Worm (Caenorhabditis elegans) whole organism, L3 larva: ENCODE measurements around the gene R07E5.19.

ENCODE experiments used
- ZK546.5 ChIP-seq: sonication (generic microtip); optimal IDR thresholded peaks from 2 replicates; lab custom pipeline; 2017; ENCODE audit warnings: missing biosample characterization, missing genetic modification characterization
- aly-2 ChIP-seq: fragments of 150-350 bp; optimal IDR thresholded peaks from 2 replicates; lab custom pipeline; 2014; ENCODE audit warnings: missing biosample characterization, missing genetic modification characterization
- ama-1 ChIP-seq: fragments of 150-350 bp; optimal IDR thresholded peaks from 2 replicates; lab custom pipeline; 2018
- ceh-16 ChIP-seq: sonication (generic microtip); optimal IDR thresholded peaks from 2 replicates; lab custom pipeline; 2017; ENCODE audit warnings: missing biosample characterization, missing genetic modification characterization
- ceh-28 ChIP-seq: fragments of 150-350 bp; optimal IDR thresholded peaks from 2 replicates; lab custom pipeline; 2014; ENCODE audit warnings: missing biosample characterization, missing genetic modification reagents, missing genetic modification characterization
- ceh-82 ChIP-seq: fragments of 150-350 bp; optimal IDR thresholded peaks from 2 replicates; lab custom pipeline; 2014; ENCODE audit warnings: missing biosample characterization, missing genetic modification characterization
- egl-27 ChIP-seq: sonication (generic microtip); optimal IDR thresholded peaks from 4 replicates; lab custom pipeline; 2017; ENCODE audit warnings: missing biosample characterization, missing genetic modification reagents, missing genetic modification characterization
- egl-5 ChIP-seq: fragments of 150-350 bp; optimal IDR thresholded peaks from 2 replicates; lab custom pipeline; 2017; ENCODE audit warnings: missing biosample characterization, missing genetic modification reagents, missing genetic modification characterization, inconsistent platforms
- elt-1 ChIP-seq: fragments of 150-350 bp; optimal IDR thresholded peaks from 2 replicates; lab custom pipeline; 2014; ENCODE audit warnings: missing biosample characterization, missing genetic modification characterization
- elt-2 ChIP-seq: sonication (generic microtip); optimal IDR thresholded peaks from 2 replicates; lab custom pipeline; 2016; ENCODE audit warnings: missing genetic modification reagents, mild to moderate bottlenecking, missing genetic modification characterization, missing compliant biosample characterization
- elt-3 ChIP-seq, 3 experiments: fragments of 150-350 bp in 1 of 3; sonication (generic microtip) in 2 of 3; optimal IDR thresholded peaks; 2 replicates in 2 of 3; 4 replicates in 1 of 3; lab custom pipeline; 2014 to 2017; ENCODE audit warnings: missing biosample characterization in 3 of 3, missing genetic modification characterization in 3 of 3
- hmg-11 ChIP-seq: sonication (generic microtip); optimal IDR thresholded peaks from 2 replicates; lab custom pipeline; 2016; ENCODE audit warnings: missing genetic modification characterization, missing compliant biosample characterization
- jun-1 ChIP-seq: fragments of 150-350 bp; optimal IDR thresholded peaks from 2 replicates; lab custom pipeline; 2014; ENCODE audit warnings: missing biosample characterization, missing genetic modification reagents, missing genetic modification characterization
- lin-39 ChIP-seq: fragments of 150-350 bp; optimal IDR thresholded peaks from 2 replicates; lab custom pipeline; 2018; ENCODE audit warnings: missing biosample characterization, missing genetic modification reagents, missing genetic modification characterization
- lsy-12 ChIP-seq: sonication (generic microtip); optimal IDR thresholded peaks from 2 replicates; lab custom pipeline; 2016; ENCODE audit warnings: mild to moderate bottlenecking, missing genetic modification characterization, missing compliant biosample characterization
- mml-1 ChIP-seq: fragments of 150-350 bp; sonication (generic microtip); optimal IDR thresholded peaks from 3 replicates; lab custom pipeline; 2014; ENCODE audit warnings: missing biosample characterization, missing genetic modification characterization
- nfya-1 ChIP-seq: sonication (generic microtip); optimal IDR thresholded peaks from 2 replicates; lab custom pipeline; 2017; ENCODE audit warnings: missing genetic modification characterization, mild to moderate bottlenecking, missing compliant biosample characterization, antibody characterized with exemption, moderate library complexity; ENCODE audit not compliant: insufficient read depth
- nhr-11 ChIP-seq: fragments of 150-350 bp; optimal IDR thresholded peaks from 2 replicates; lab custom pipeline; 2014; ENCODE audit warnings: missing biosample characterization, missing genetic modification characterization
- nhr-12 ChIP-seq: fragments of 150-350 bp; optimal IDR thresholded peaks from 2 replicates; lab custom pipeline; 2014; ENCODE audit warnings: missing biosample characterization, missing genetic modification characterization
- nhr-23 ChIP-seq: fragments of 150-350 bp; optimal IDR thresholded peaks from 2 replicates; lab custom pipeline; 2014; ENCODE audit warnings: missing biosample characterization, missing genetic modification reagents, missing genetic modification characterization
- nhr-237 ChIP-seq: fragments of 150-350 bp; optimal IDR thresholded peaks from 2 replicates; lab custom pipeline; 2014; ENCODE audit warnings: missing biosample characterization, missing genetic modification characterization
- nhr-76 ChIP-seq: fragments of 150-350 bp; sonication (generic microtip); optimal IDR thresholded peaks from 5 replicates; lab custom pipeline; 2014; ENCODE audit warnings: missing biosample characterization, missing genetic modification characterization
- nhr-77 ChIP-seq: fragments of 150-350 bp; optimal IDR thresholded peaks from 2 replicates; lab custom pipeline; 2014; ENCODE audit warnings: missing biosample characterization, missing genetic modification characterization
- pqm-1 ChIP-seq: fragments of 150-350 bp; optimal IDR thresholded peaks from 2 replicates; lab custom pipeline; 2017; ENCODE audit warnings: missing biosample characterization, missing genetic modification characterization, inconsistent platforms
- tbx-2 ChIP-seq: sonication (generic microtip); optimal IDR thresholded peaks from 2 replicates; lab custom pipeline; 2016; ENCODE audit warnings: mild to moderate bottlenecking, missing genetic modification characterization, missing compliant biosample characterization
- unc-39 ChIP-seq: sonication (generic microtip); optimal IDR thresholded peaks from 4 replicates; lab custom pipeline; 2017; ENCODE audit warnings: missing biosample characterization, missing genetic modification characterization
- unc-62 ChIP-seq: fragments of 150-350 bp; sonication (generic microtip); optimal IDR thresholded peaks from 4 replicates; lab custom pipeline; 2014; ENCODE audit warnings: missing biosample characterization, missing genetic modification reagents, missing genetic modification characterization
- ztf-11 ChIP-seq: fragments of 150-350 bp; optimal IDR thresholded peaks from 2 replicates; lab custom pipeline; 2014; ENCODE audit warnings: missing biosample characterization, missing genetic modification characterization
- ztf-4 ChIP-seq: fragments of 150-350 bp; optimal IDR thresholded peaks from 2 replicates; lab custom pipeline; 2014; ENCODE audit warnings: missing biosample characterization, missing genetic modification characterization

Gene R07E5.19

ce11 chrIII:4404339-4404836 is 13.5 kb downstream of the R07E5.19 start, which contains the start of the genes R07E5.17 and snfc-5 (continued):
- no peak for TF ChIP-seq nhr-77 (tag; lab: Kevin White, UChicago)
- TF ChIP-seq egl-5 (tag; lab: Kevin White, UChicago) = no peak
- no peak for TF ChIP-seq nhr-12 (tag; lab: Kevin White, UChicago)
- TF ChIP-seq lsy-12 = no peak

DNA sequence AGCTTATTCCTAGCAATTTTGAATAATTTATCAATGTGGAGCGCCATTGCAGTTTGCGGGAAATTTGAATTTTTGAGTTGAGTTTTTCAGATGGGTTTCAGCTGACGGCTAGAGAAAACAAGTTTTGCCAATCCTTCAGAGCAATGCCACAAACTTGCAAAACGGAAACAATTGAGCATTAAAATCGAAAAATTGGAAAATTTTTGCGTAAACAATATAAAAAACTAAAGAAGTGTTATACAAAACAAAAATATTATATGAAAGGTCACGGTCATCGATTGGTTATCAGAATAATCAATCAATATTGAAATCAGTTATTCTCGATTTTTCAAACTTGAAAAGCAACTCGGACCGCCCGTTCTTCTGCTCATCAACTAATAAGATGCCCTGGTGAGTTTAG is 16.7 kb downstream of the R07E5.19 start, which contains the start of gene R07E5.15:
TSS of gene R07E5.15 (plus strand) at position 301 of the 400 bp plus-strand sequence.
- no peak for TF ChIP-seq ama-1 (lab: Kevin White, UChicago)
- no peak for TF ChIP-seq nhr-237 (tag; lab: Kevin White, UChicago)
- no peak for TF ChIP-seq nhr-23 (tag; lab: Kevin White, UChicago)
- no peak for TF ChIP-seq ceh-28 (tag; lab: Kevin White, UChicago)
- TF ChIP-seq jun-1 = no peak
- TF ChIP-seq nfya-1 = no peak
- TF ChIP-seq unc-39 (tag; lab: Kevin White, UChicago) = no peak
- no peak for TF ChIP-seq unc-62 (GFP tag; lab: Kevin White, UChicago)
- no peak for TF ChIP-seq nhr-12 (tag; lab: Kevin White, UChicago)
- no peak for TF ChIP-seq aly-2 (tag; lab: Kevin White, UChicago)
- TF ChIP-seq lin-39 (tag; lab: Kevin White, UChicago) = no peak

ce11 chrIII:4398463-4398862 is 19.4 kb downstream of the R07E5.19 start, which contains the start of gene R07E5.6:
Gene R07E5.6, plus strand, starts transcription at chrIII:4398763.
- no peak for TF ChIP-seq ama-1 (lab: Kevin White, UChicago)
- TF ChIP-seq ceh-28 (tag; lab: Kevin White, UChicago) = peak; percentile 41

ce11 chrIII:4397115-4397514 is 20.7 kb downstream of the R07E5.19 start, which contains the start of gene R07E5.5:
Gene R07E5.5, plus strand, starts transcription at chrIII:4397415.
- no peak for TF ChIP-seq elt-3 (tag; optimal IDR thresholded peaks at IDR 0.05; lab: Kevin White, UChicago)
- no peak for TF ChIP-seq ZK546.5 (tag; lab: Kevin White, UChicago)
- no peak for TF ChIP-seq lin-39 (tag; lab: Kevin White, UChicago)
- TF ChIP-seq ztf-11 (tag; lab: Kevin White, UChicago) = no peak
- TF ChIP-seq jun-1 = no peak
- TF ChIP-seq elt-2 (tag; lab: Kevin White, UChicago) = no peak
- no peak for TF ChIP-seq nhr-11
- TF ChIP-seq lsy-12 = no peak
- no peak for TF ChIP-seq ceh-16
- no peak for TF ChIP-seq nhr-237 (tag; lab: Kevin White, UChicago)
- no peak for TF ChIP-seq elt-1
- no peak for TF ChIP-seq ceh-82
- TF ChIP-seq ztf-4 = no peak
- no peak for TF ChIP-seq nhr-76

DNA sequence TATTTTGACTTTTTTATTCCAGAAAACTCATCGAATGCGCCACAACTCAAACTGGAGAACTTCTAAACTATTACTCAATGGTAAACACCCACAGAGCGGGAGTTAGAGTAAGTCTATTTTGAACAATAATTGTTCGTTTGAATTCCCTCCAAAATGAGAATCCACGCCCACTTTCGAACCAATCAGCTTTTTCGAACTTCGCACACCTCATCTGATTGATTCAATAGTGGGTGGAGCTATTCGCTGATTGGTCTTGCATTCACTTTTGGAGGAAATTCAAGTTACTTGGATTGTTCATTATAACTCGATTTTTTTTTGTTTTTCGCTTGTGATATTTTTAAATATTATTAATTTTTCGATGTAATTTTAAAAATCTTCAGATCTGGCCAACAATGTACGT is 22.0 kb downstream of the R07E5.19 start:
- TF ChIP-seq mml-1 (tag; lab: Kevin White, UChicago) (no peak), nfya-1 (peak; percentile 96), ceh-82 (no peak)

- TF ChIP-seq egl-27 (no peak), lsy-12 (no peak), pqm-1 (no peak)
- TF ChIP-seq, all 47 proteins: peak for 0
Observed at ce11 chrIII:4394496-4394895, 23.4 kb downstream of the R07E5.19 start, which contains the start of gene R07E5.4. Gene R07E5.4, plus strand, starts transcription at chrIII:4394796.

ce11 chrIII:4391938-4392337 is 25.9 kb downstream of the R07E5.19 start:
- TF ChIP-seq tbx-2 (tag; lab: Kevin White, UChicago) = no peak
- no peak for TF ChIP-seq elt-3 (tag; optimal IDR thresholded peaks at IDR 0.05; lab: Kevin White, UChicago)
- no peak for TF ChIP-seq hmg-11 (tag; lab: Kevin White, UChicago)
- peak; percentile 67 for TF ChIP-seq elt-1
- TF ChIP-seq elt-2 (tag; lab: Kevin White, UChicago) = no peak
- TF ChIP-seq, all 47 proteins: peak for 1
